Worm (Caenorhabditis elegans) whole organism, L1 larva: ENCODE results near the gene H19J13.2.

Source experiments
- alr-1 ChIP-seq: fragments of 200-800 bp; sonication (Bioruptor generic); optimal IDR thresholded peaks from 2 replicates; lab custom pipeline; 2018; ENCODE audit warnings: borderline replicate concordance, mild to moderate bottlenecking, missing genetic modification characterization, missing compliant biosample characterization
- ceh-8 ChIP-seq: fragments of 200-800 bp; sonication (Bioruptor generic); optimal IDR thresholded peaks from 2 replicates; lab custom pipeline; 2018; ENCODE audit warnings: mild to moderate bottlenecking, missing genetic modification characterization, moderate library complexity, missing compliant biosample characterization
- ceh-82 ChIP-seq, 3 experiments: fragments of 150-350 bp in 1 of 3; sonication (generic microtip) in 2 of 3; optimal IDR thresholded peaks; 2 replicates each; lab custom pipeline; 2014 to 2017; ENCODE audit warnings: missing biosample characterization in 3 of 3, missing genetic modification characterization in 3 of 3
- elt-2 ChIP-seq: sonication (generic microtip); optimal IDR thresholded peaks from 2 replicates; lab custom pipeline; 2016; ENCODE audit warnings: missing genetic modification characterization, mild to moderate bottlenecking, inconsistent platforms, missing compliant biosample characterization, missing genetic modification reagents
- irx-1 ChIP-seq: sonication (generic microtip); optimal IDR thresholded peaks from 2 replicates; lab custom pipeline; 2016; ENCODE audit warnings: missing genetic modification characterization, missing compliant biosample characterization
- lsy-2 ChIP-seq, 2 experiments: fragments of 150-350 bp; optimal IDR thresholded peaks; 2 replicates each; lab custom pipeline; 2014; ENCODE audit warnings: missing biosample characterization in 2 of 2, missing genetic modification characterization in 2 of 2
- nhr-71 ChIP-seq: sonication (generic microtip); optimal IDR thresholded peaks from 2 replicates; lab custom pipeline; 2016; ENCODE audit warnings: mild to moderate bottlenecking, missing genetic modification characterization, moderate library complexity, missing compliant biosample characterization
- nhr-77 ChIP-seq: fragments of 150-350 bp; optimal IDR thresholded peaks from 2 replicates; lab custom pipeline; 2014; ENCODE audit warnings: missing biosample characterization, missing genetic modification characterization
- unc-130 ChIP-seq: fragments of 150-350 bp; optimal IDR thresholded peaks from 2 replicates; lab custom pipeline; 2017; ENCODE audit warnings: missing biosample characterization, missing genetic modification characterization, inconsistent platforms
- unc-62 ChIP-seq: fragments of 150-350 bp; optimal IDR thresholded peaks from 2 replicates; lab custom pipeline; 2014; ENCODE audit warnings: missing biosample characterization, missing genetic modification reagents, missing genetic modification characterization
- unc-86 ChIP-seq: sonication (generic microtip); optimal IDR thresholded peaks from 2 replicates; lab custom pipeline; 2016; ENCODE audit warnings: missing genetic modification characterization, missing compliant biosample characterization

- no peak for TF ChIP-seq nhr-77
- TF ChIP-seq ceh-82 (tag; optimal IDR thresholded peaks at IDR 0.05; lab: Kevin White, UChicago): no peak
- TF ChIP-seq unc-130 (tag; lab: Kevin White, UChicago): no peak
- no peak for TF ChIP-seq elt-2 (tag; lab: Kevin White, UChicago)
- TF ChIP-seq alr-1 (tag; lab: Kevin White, UChicago): no peak
- no peak for TF ChIP-seq ceh-8 (GFP tag; lab: Kevin White, UChicago)
- no peak for TF ChIP-seq nhr-71 (tag; lab: Kevin White, UChicago)
- TF ChIP-seq unc-62 (GFP tag; lab: Kevin White, UChicago): no peak
- no peak for TF ChIP-seq lsy-2 (tag; optimal IDR thresholded peaks at IDR 0.05; lab: Kevin White, UChicago)
- TF ChIP-seq irx-1 (tag; lab: Kevin White, UChicago): no peak
- TF ChIP-seq unc-86 (tag; lab: Kevin White, UChicago): no peak
These were observed 10.4 kb upstream of the H19J13.2 start for ce11 chrX:12284161-12284560.
